Worm (Caenorhabditis elegans) whole organism, early embryonic: ENCODE measurements around the gene ugt-58.

Experiments used
- B0310.2 ChIP-seq: sonication (generic microtip); optimal IDR thresholded peaks from 2 replicates; lab custom pipeline; 2016; ENCODE audit warnings: mild to moderate bottlenecking, missing genetic modification characterization, missing compliant biosample characterization
- F13C5.2 ChIP-seq: sonication (generic microtip); optimal IDR thresholded peaks from 2 replicates; lab custom pipeline; 2017; ENCODE audit warnings: mild to moderate bottlenecking, missing genetic modification characterization, inconsistent platforms, missing compliant biosample characterization
- aly-1 ChIP-seq: sonication (generic microtip); optimal IDR thresholded peaks from 2 replicates; lab custom pipeline; 2016; ENCODE audit warnings: missing genetic modification characterization, missing compliant biosample characterization
- ama-1 ChIP-seq: fragments of 150-350 bp; optimal IDR thresholded peaks from 2 replicates; lab custom pipeline; 2014
- ceh-13 ChIP-seq: fragments of 200-800 bp; sonication (Bioruptor generic); optimal IDR thresholded peaks from 2 replicates; lab custom pipeline; 2018; ENCODE audit warnings: mild to moderate bottlenecking, missing genetic modification characterization, missing compliant biosample characterization
- ceh-36 ChIP-seq: sonication (generic microtip); optimal IDR thresholded peaks from 2 replicates; lab custom pipeline; 2016; ENCODE audit warnings: missing genetic modification characterization, inconsistent platforms, missing compliant biosample characterization
- ets-7 ChIP-seq: sonication (generic microtip); optimal IDR thresholded peaks from 2 replicates; lab custom pipeline; 2016; ENCODE audit warnings: missing genotype, missing genetic modification characterization, missing compliant biosample characterization
- flt-1 ChIP-seq: fragments of 200-800 bp; sonication (Bioruptor generic); IDR thresholded peaks from 2 replicates; pipeline ENCODE4 v1.3.6; 2022; ENCODE audit warnings: missing genetic modification characterization, missing compliant biosample characterization
- hmbx-1 ChIP-seq: sonication (generic microtip); optimal IDR thresholded peaks from 2 replicates; lab custom pipeline; 2016; ENCODE audit warnings: mild to moderate bottlenecking, missing genetic modification characterization, missing compliant biosample characterization
- hmg-4 ChIP-seq: fragments of 200-800 bp; sonication (Bioruptor generic); optimal IDR thresholded peaks from 2 replicates; lab custom pipeline; 2018; ENCODE audit warnings: mild to moderate bottlenecking, missing genetic modification characterization, missing compliant biosample characterization
- hnd-1 ChIP-seq: sonication (generic microtip); optimal IDR thresholded peaks from 2 replicates; lab custom pipeline; 2016; ENCODE audit warnings: missing genetic modification characterization, missing compliant biosample characterization
- pes-1 ChIP-seq: fragments of 200-800 bp; sonication (Bioruptor generic); IDR thresholded peaks from 2 replicates; pipeline ENCODE4 v1.3.6; 2022; ENCODE audit warnings: missing genetic modification reagents, missing genetic modification characterization, missing compliant biosample characterization
- scrt-1 ChIP-seq: fragments of 200-800 bp; sonication (Bioruptor generic); IDR thresholded peaks from 2 replicates; pipeline ENCODE4 v1.3.6; 2022; ENCODE audit warnings: missing genetic modification characterization, missing compliant biosample characterization
- sea-1 ChIP-seq: fragments of 200-800 bp; sonication (Bioruptor generic); conservative IDR thresholded peaks from 2 replicates; pipeline ENCODE4 v1.3.6; 2022; ENCODE audit warnings: missing genetic modification characterization, missing compliant biosample characterization
- tbx-11 ChIP-seq: fragments of 200-800 bp; sonication (Bioruptor generic); IDR thresholded peaks from 2 replicates; pipeline ENCODE4 v1.3.6; 2022; ENCODE audit warnings: missing genetic modification characterization, missing compliant biosample characterization
- tbx-37 ChIP-seq: fragments of 200-800 bp; sonication (Bioruptor generic); conservative IDR thresholded peaks from 2 replicates; pipeline ENCODE4 v1.3.6; 2022; ENCODE audit warnings: missing genetic modification reagents, missing genetic modification characterization, missing compliant biosample characterization
- tra-4 ChIP-seq: sonication (generic microtip); optimal IDR thresholded peaks from 2 replicates; lab custom pipeline; 2017; ENCODE audit warnings: missing genetic modification characterization, missing compliant biosample characterization

The ugt-58 gene

ce11 chrII:9619995-9620535 is 33.5 kb upstream of the ugt-58 start:
- TF ChIP-seq flt-1 (GFP tag; lab: Robert Waterston, UW) (no peak), hmg-4 (GFP tag; lab: Kevin White, UChicago) (peak; percentile 11), ama-1 (lab: Kevin White, UChicago) (no peak), pes-1 (GFP tag; lab: Robert Waterston, UW) (no peak), B0310.2 (tag; lab: Kevin White, UChicago) (no peak)

DNA sequence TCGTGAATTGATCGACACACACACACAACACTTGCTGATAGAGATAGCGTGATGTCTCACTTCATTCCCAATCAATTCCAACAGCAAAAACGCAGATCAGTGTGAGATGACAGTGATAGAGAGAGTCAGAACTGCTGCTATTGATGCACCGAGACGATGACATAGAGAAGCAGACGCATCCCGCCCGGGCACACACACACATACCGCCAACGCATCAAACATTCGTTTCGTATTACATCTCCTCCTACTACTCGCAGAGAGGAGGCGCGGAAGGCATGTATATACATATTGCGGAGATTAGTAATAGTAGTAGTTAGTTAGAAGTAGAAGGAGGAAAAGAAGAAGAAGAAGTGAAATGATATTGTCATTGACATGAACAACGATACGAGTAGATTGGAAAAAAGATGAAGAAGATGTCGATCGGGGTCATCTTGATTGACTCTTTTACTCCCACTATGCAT is 32.8 kb upstream of the ugt-58 start:
- TF ChIP-seq flt-1 (GFP tag; lab: Robert Waterston, UW) (no peak), ama-1 (lab: Kevin White, UChicago) (no peak), hmbx-1 (no peak), F13C5.2 (tag; lab: Kevin White, UChicago) (no peak), ceh-36 (tag; lab: Kevin White, UChicago) (no peak), B0310.2 (tag; lab: Kevin White, UChicago) (no peak), hmg-4 (GFP tag; lab: Kevin White, UChicago) (no peak), scrt-1 (no peak), tra-4 (tag; lab: Kevin White, UChicago) (no peak), hnd-1 (no peak)

ce11 chrII:9618759-9619158 is 32.2 kb upstream of the ugt-58 start:
- TF ChIP-seq flt-1 (GFP tag; lab: Robert Waterston, UW) (no peak), B0310.2 (tag; lab: Kevin White, UChicago) (no peak)

ce11 chrII:9617902-9618245 is 31.3 kb upstream of the ugt-58 start:
- TF ChIP-seq tra-4 (tag; lab: Kevin White, UChicago), result no peak
- no peak for TF ChIP-seq ceh-13

ce11 chrII:9617039-9617901 is 30.7 kb upstream of the ugt-58 start, which contains the start of gene hal-3:
Gene hal-3 (minus strand): TSS chrII:9617125.
- TF ChIP-seq ceh-13 (no peak), tbx-37 (no peak), B0310.2 (tag; lab: Kevin White, UChicago) (no peak)

ce11 chrII:9614728-9615127 is 28.1 kb upstream of the ugt-58 start, which contains the start of gene hlh-6:
Gene hlh-6 (minus strand): TSS chrII:9614828.
- no peak for TF ChIP-seq ceh-36 (tag; lab: Kevin White, UChicago)
- TF ChIP-seq F13C5.2 (tag; lab: Kevin White, UChicago), result no peak
- no peak for TF ChIP-seq ets-7
- no peak for TF ChIP-seq tbx-37
- no peak for TF ChIP-seq ceh-13
- no peak for TF ChIP-seq tbx-11 (GFP tag; lab: Robert Waterston, UW)
- no peak for TF ChIP-seq aly-1 (tag; lab: Kevin White, UChicago)
- TF ChIP-seq B0310.2 (tag; lab: Kevin White, UChicago), result no peak
- no peak for TF ChIP-seq scrt-1
- no peak for TF ChIP-seq ama-1 (lab: Kevin White, UChicago)
- TF ChIP-seq sea-1 (GFP tag; lab: Robert Waterston, UW), result no peak

DNA sequence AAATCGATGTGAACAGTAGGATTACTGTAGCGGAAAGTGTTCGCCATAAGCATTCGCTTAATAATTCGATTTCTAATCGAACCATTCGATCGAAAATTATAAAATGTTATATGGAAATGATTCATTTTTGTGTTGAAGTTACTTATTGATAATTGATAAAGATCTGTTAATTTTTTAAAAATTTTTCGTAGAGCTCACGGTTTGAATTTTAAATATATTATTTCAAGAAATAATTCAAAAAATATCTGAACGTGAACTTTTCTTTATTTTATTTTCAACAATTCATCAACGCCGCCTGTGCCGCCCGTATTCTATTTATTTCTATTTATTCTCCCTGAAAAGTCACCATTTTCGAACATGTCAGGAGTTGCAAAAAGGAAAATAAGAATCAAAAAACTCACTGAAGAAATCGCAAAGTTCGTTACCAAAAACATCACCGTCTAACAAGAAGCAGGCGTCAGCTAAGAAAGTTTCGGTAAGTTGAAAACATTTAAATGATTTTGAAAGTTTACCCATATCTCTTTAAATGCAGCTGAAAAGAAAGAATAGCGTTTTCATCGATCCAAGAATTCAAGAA is 24.9 kb upstream of the ugt-58 start, which contains the start of the genes T15H9.5 and T15H9.4:
Gene T15H9.5 (minus strand): TSS at position 101 of the 577 bp plus-strand sequence.
Gene T15H9.4 (plus strand): TSS at position 527 of the 577 bp plus-strand sequence.
- TF ChIP-seq ceh-13 (no peak), ama-1 (lab: Kevin White, UChicago) (no peak), F13C5.2 (tag; lab: Kevin White, UChicago) (no peak), hmbx-1 (no peak), sea-1 (GFP tag; lab: Robert Waterston, UW) (no peak), hmg-4 (GFP tag; lab: Kevin White, UChicago) (no peak), hnd-1 (no peak), tra-4 (tag; lab: Kevin White, UChicago) (no peak), tbx-11 (GFP tag; lab: Robert Waterston, UW) (no peak), ceh-36 (tag; lab: Kevin White, UChicago) (no peak), aly-1 (tag; lab: Kevin White, UChicago) (no peak), ets-7 (no peak), scrt-1 (no peak)

DNA sequence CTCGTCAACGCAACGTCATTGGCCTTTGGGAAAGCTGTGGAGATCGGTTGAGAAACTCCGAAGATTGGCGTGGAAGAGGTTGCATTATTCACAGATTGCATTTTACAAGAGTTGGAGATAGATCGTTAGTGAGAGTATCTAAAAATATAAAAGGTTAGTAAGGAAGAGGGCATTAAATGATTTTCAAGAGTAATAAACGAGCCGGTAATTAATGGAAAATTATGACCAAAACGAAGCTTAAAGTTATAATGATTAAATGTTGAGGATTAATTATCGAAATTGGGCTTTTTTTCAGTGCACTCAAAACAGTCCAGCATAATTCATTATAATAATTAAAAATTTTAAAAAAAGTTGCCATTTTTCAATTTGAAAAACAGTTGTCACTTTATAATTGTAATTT is 22.7 kb upstream of the ugt-58 start, which contains the start of gene pap-2:
Gene pap-2 (minus strand): TSS at position 101 of the 400 bp plus-strand sequence.
- TF ChIP-seq F13C5.2 (tag; lab: Kevin White, UChicago), result no peak
- TF ChIP-seq pes-1 (GFP tag; lab: Robert Waterston, UW), result no peak
- no peak for TF ChIP-seq tra-4 (tag; lab: Kevin White, UChicago)
- TF ChIP-seq tbx-37, result no peak
- no peak for TF ChIP-seq ama-1 (lab: Kevin White, UChicago)
- no peak for TF ChIP-seq hmg-4 (GFP tag; lab: Kevin White, UChicago)
- TF ChIP-seq ceh-13, result no peak
- TF ChIP-seq hmbx-1, result no peak
- TF ChIP-seq hnd-1, result no peak
- TF ChIP-seq ets-7, result no peak
- no peak for TF ChIP-seq ceh-36 (tag; lab: Kevin White, UChicago)
- TF ChIP-seq scrt-1, result no peak
- TF ChIP-seq tbx-11 (GFP tag; lab: Robert Waterston, UW), result no peak
- TF ChIP-seq aly-1 (tag; lab: Kevin White, UChicago), result no peak
- no peak for TF ChIP-seq sea-1 (GFP tag; lab: Robert Waterston, UW)
- TF ChIP-seq B0310.2 (tag; lab: Kevin White, UChicago), result no peak
- no peak for TF ChIP-seq flt-1 (GFP tag; lab: Robert Waterston, UW)
